Fruit fly (Drosophila melanogaster): ENCODE data around the gene Adss.

DNA sequence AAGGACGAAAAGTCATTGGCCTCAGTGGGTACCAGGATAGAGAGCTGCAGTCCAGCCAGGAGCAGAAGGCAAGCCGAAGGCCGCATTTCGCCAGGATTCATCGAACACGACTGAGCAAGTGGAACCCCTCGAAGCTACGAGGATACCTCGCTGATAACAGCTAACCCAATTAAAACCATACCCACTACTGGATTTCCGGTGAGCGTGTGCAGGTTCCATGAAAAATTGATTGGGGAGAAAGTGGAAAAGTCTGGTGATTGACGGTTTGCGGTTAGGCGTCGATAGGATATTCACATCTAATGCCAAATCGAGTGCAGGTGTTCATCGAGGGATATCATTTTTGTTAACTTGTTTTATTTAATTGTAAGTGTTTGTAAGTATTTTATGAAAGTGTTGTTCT, 29.5 kb upstream of the Adss start, which contains the start of gene Ir93a:
- TF ChIP-seq Side (GFP tag; optimal IDR thresholded peaks at IDR 0.05) (no peak), Meics (GFP tag; optimal IDR thresholded peaks at IDR 0.05) (no peak), CG17186 (GFP tag; optimal IDR thresholded peaks at IDR 0.05) (no peak), CG1647 (GFP tag; optimal IDR thresholded peaks at IDR 0.05) (no peak), NC2β (GFP tag; optimal IDR thresholded peaks at IDR 0.05) (no peak)
